Worm (Caenorhabditis elegans) whole organism, midembryonic: Measurements from ENCODE around the gene mrps-11.

ENCODE experiments used
- T22C8.4 ChIP-seq: fragments of 200-800 bp; sonication (Bioruptor generic); IDR thresholded peaks from 2 replicates; pipeline ENCODE4 v1.3.6; 2022; ENCODE audit warnings: missing genetic modification characterization, missing compliant biosample characterization
- cog-1 ChIP-seq: sonication (generic microtip); optimal IDR thresholded peaks from 2 replicates; lab custom pipeline; 2016; ENCODE audit warnings: missing genetic modification characterization, missing compliant biosample characterization
- flt-1 ChIP-seq: fragments of 200-800 bp; sonication (Bioruptor generic); IDR thresholded peaks from 2 replicates; pipeline ENCODE4 v1.3.6; 2022; ENCODE audit warnings: missing genetic modification characterization, missing compliant biosample characterization
- klf-2 ChIP-seq: fragments of 200-800 bp; sonication (Bioruptor generic); conservative IDR thresholded peaks from 2 replicates; pipeline ENCODE4 v1.3.6; 2022; ENCODE audit warnings: missing genetic modification reagents, missing genetic modification characterization, missing compliant biosample characterization
- med-1 ChIP-seq: sonication (generic microtip); optimal IDR thresholded peaks from 2 replicates; lab custom pipeline; 2017; ENCODE audit warnings: missing genetic modification characterization, mild to moderate bottlenecking, missing compliant biosample characterization, antibody characterized with exemption, missing genetic modification reagents; ENCODE audit not compliant: insufficient read depth
- ref-1 ChIP-seq: fragments of 200-800 bp; sonication (Bioruptor generic); conservative IDR thresholded peaks from 2 replicates; pipeline ENCODE4 v1.3.6; 2022; ENCODE audit warnings: missing genetic modification reagents, missing genetic modification characterization, missing compliant biosample characterization
- tab-1 ChIP-seq: fragments of 200-800 bp; sonication (Bioruptor generic); IDR thresholded peaks from 2 replicates; pipeline ENCODE4 v1.3.6; 2022; ENCODE audit warnings: missing genetic modification characterization, missing compliant biosample characterization
- ztf-23 ChIP-seq: fragments of 200-800 bp; sonication (Bioruptor generic); IDR thresholded peaks from 2 replicates; pipeline ENCODE4 v1.3.6; 2022; ENCODE audit warnings: missing genetic modification reagents, missing genetic modification characterization, missing compliant biosample characterization
- ztf-29 ChIP-seq: fragments of 200-800 bp; sonication (Bioruptor generic); IDR thresholded peaks from 2 replicates; pipeline ENCODE4 v1.3.6; 2022; ENCODE audit warnings: missing genetic modification reagents, missing genetic modification characterization, missing compliant biosample characterization

mrps-11 gene

ce11 chrV:12494522-12494921, at the start of gene mrps-11:
Gene mrps-11 (minus strand): TSS chrV:12494622.
- TF ChIP-seq T22C8.4 (GFP tag; lab: Robert Waterston, UW) (no peak), ref-1 (GFP tag; lab: Robert Waterston, UW) (no peak), ztf-23 (GFP tag; lab: Robert Waterston, UW) (no peak), klf-2 (no peak), tab-1 (GFP tag; lab: Robert Waterston, UW) (no peak), med-1 (GFP tag; lab: Kevin White, UChicago) (no peak), cog-1 (tag; lab: Kevin White, UChicago) (no peak), ztf-29 (GFP tag; lab: Robert Waterston, UW) (no peak)

- no peak for TF ChIP-seq cog-1 (tag; lab: Kevin White, UChicago)
- TF ChIP-seq T22C8.4 (GFP tag; lab: Robert Waterston, UW): no peak
- no peak for TF ChIP-seq flt-1 (GFP tag; lab: Robert Waterston, UW)
- TF ChIP-seq ztf-23 (GFP tag; lab: Robert Waterston, UW): no peak
- TF ChIP-seq klf-2: no peak
- TF ChIP-seq ref-1 (GFP tag; lab: Robert Waterston, UW): no peak
- TF ChIP-seq ztf-29 (GFP tag; lab: Robert Waterston, UW): no peak
- TF ChIP-seq tab-1 (GFP tag; lab: Robert Waterston, UW): no peak
- no peak for TF ChIP-seq med-1 (GFP tag; lab: Kevin White, UChicago)
Observed at ce11 chrV:12542683-12543319, 48.4 kb upstream of the mrps-11 start.

ce11 chrV:12541207-12541606, 46.8 kb upstream of the mrps-11 start:
- TF ChIP-seq med-1 (GFP tag; lab: Kevin White, UChicago) (no peak), ztf-23 (GFP tag; lab: Robert Waterston, UW) (no peak), klf-2 (no peak), ref-1 (GFP tag; lab: Robert Waterston, UW) (no peak), cog-1 (tag; lab: Kevin White, UChicago) (no peak), flt-1 (GFP tag; lab: Robert Waterston, UW) (no peak), tab-1 (GFP tag; lab: Robert Waterston, UW) (no peak), T22C8.4 (GFP tag; lab: Robert Waterston, UW) (no peak), ztf-29 (GFP tag; lab: Robert Waterston, UW) (no peak)

- TF ChIP-seq cog-1 (tag; lab: Kevin White, UChicago): no peak
- no peak for TF ChIP-seq ztf-23 (GFP tag; lab: Robert Waterston, UW)
- TF ChIP-seq T22C8.4 (GFP tag; lab: Robert Waterston, UW): no peak
- TF ChIP-seq flt-1 (GFP tag; lab: Robert Waterston, UW): no peak
- TF ChIP-seq med-1 (GFP tag; lab: Kevin White, UChicago): no peak
- no peak for TF ChIP-seq klf-2
- TF ChIP-seq ref-1 (GFP tag; lab: Robert Waterston, UW): no peak
- TF ChIP-seq ztf-29 (GFP tag; lab: Robert Waterston, UW): no peak
Observed at ce11 chrV:12540739-12541138, 46.3 kb upstream of the mrps-11 start, which contains the start of gene F45D3.2. Gene F45D3.2 (plus strand): TSS chrV:12541039.

ce11 chrV:12540018-12540417, 45.6 kb upstream of the mrps-11 start:
- TF ChIP-seq ztf-23 (GFP tag; lab: Robert Waterston, UW) (no peak), ref-1 (GFP tag; lab: Robert Waterston, UW) (no peak), med-1 (GFP tag; lab: Kevin White, UChicago) (no peak), T22C8.4 (GFP tag; lab: Robert Waterston, UW) (no peak), tab-1 (GFP tag; lab: Robert Waterston, UW) (no peak), klf-2 (no peak), ztf-29 (GFP tag; lab: Robert Waterston, UW) (no peak), cog-1 (tag; lab: Kevin White, UChicago) (no peak), flt-1 (GFP tag; lab: Robert Waterston, UW) (no peak)

DNA sequence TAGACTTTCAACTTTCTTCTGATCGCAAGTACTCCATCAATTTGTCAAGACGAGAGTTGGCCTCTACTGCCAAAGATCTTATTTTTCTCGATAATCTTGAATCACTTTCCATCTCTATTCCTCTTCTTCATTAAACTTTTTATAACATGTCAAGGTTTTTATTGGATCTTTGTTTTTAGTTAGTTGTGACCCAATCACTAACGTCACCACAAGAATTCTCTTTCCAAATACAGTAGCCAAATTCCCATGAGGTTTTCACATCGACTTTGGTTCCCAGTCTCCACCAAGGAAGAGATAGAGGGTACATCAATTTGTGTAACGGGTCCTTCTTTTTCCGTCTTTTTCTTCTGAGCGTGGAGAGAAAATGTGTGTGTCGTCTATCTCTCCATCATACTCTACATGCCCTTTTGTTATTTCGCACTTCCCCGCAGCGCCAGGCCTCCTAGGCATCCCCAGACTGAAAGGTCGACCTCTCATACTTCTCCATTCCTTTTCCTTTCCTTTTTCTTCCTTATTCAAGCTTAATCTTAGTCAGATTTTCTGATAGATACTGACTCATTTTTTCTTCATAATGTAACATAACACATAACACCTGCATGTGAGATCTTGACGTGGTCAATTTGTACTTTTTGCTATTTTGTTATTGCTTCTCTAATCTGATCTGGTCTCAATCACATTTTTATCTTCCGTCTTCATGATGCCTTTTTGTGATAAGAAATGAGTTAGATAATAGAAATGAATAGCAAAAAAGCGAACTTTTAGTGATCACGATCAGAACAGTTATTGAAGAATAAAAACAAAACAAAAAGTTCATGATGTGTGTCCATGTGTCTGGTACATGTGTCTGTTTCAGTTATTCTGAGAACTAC, 44.8 kb upstream of the mrps-11 start:
- no peak for TF ChIP-seq tab-1 (GFP tag; lab: Robert Waterston, UW)
- no peak for TF ChIP-seq ztf-23 (GFP tag; lab: Robert Waterston, UW)
- no peak for TF ChIP-seq klf-2
- TF ChIP-seq flt-1 (GFP tag; lab: Robert Waterston, UW): no peak
- no peak for TF ChIP-seq ztf-29 (GFP tag; lab: Robert Waterston, UW)
- no peak for TF ChIP-seq T22C8.4 (GFP tag; lab: Robert Waterston, UW)
- TF ChIP-seq cog-1 (tag; lab: Kevin White, UChicago): no peak
- TF ChIP-seq med-1 (GFP tag; lab: Kevin White, UChicago): no peak
- no peak for TF ChIP-seq ref-1 (GFP tag; lab: Robert Waterston, UW)

- TF ChIP-seq flt-1 (GFP tag; lab: Robert Waterston, UW): no peak
- no peak for TF ChIP-seq cog-1 (tag; lab: Kevin White, UChicago)
- no peak for TF ChIP-seq klf-2
- no peak for TF ChIP-seq med-1 (GFP tag; lab: Kevin White, UChicago)
- no peak for TF ChIP-seq T22C8.4 (GFP tag; lab: Robert Waterston, UW)
- no peak for TF ChIP-seq ztf-23 (GFP tag; lab: Robert Waterston, UW)
- TF ChIP-seq ref-1 (GFP tag; lab: Robert Waterston, UW): no peak
Observed at ce11 chrV:12537505-12537904, 43.1 kb upstream of the mrps-11 start.

ce11 chrV:12536409-12537038, 42.1 kb upstream of the mrps-11 start:
- TF ChIP-seq med-1 (GFP tag; lab: Kevin White, UChicago): no peak
- no peak for TF ChIP-seq ztf-29 (GFP tag; lab: Robert Waterston, UW)
- no peak for TF ChIP-seq flt-1 (GFP tag; lab: Robert Waterston, UW)
- TF ChIP-seq tab-1 (GFP tag; lab: Robert Waterston, UW): no peak
- no peak for TF ChIP-seq cog-1 (tag; lab: Kevin White, UChicago)
